Worm (Caenorhabditis elegans) whole organism, young adult: ENCODE measurements around the gene K03B4.9.

ENCODE experiments used
- B0019.2 ChIP-seq: fragments of 200-800 bp; sonication (Bioruptor generic); conservative IDR thresholded peaks from 2 replicates; pipeline ENCODE4 v1.3.6; 2022; ENCODE audit warnings: missing genetic modification reagents, missing genetic modification characterization, missing compliant biosample characterization
- C17E4.6 ChIP-seq: fragments of 200-800 bp; sonication (Bioruptor generic); IDR thresholded peaks from 2 replicates; pipeline ENCODE4 v1.3.6; 2022; ENCODE audit warnings: missing genetic modification reagents, missing genetic modification characterization, missing compliant biosample characterization
- D2030.7 ChIP-seq: fragments of 200-800 bp; sonication (Bioruptor generic); IDR thresholded peaks from 2 replicates; pipeline ENCODE4 v1.3.6; 2022; ENCODE audit warnings: missing genetic modification reagents, missing genetic modification characterization, missing compliant biosample characterization
- F33H1.4 ChIP-seq: fragments of 200-800 bp; sonication (Bioruptor generic); IDR thresholded peaks from 2 replicates; pipeline ENCODE4 v1.3.6; 2022; ENCODE audit warnings: missing genetic modification reagents, missing genetic modification characterization, missing compliant biosample characterization
- F37B4.10 ChIP-seq: fragments of 200-800 bp; sonication (Bioruptor generic); IDR thresholded peaks from 2 replicates; pipeline ENCODE4 v1.3.6; 2022; ENCODE audit warnings: missing genetic modification characterization, missing compliant biosample characterization
- T07F8.4 ChIP-seq: sonication (generic microtip); optimal IDR thresholded peaks from 2 replicates; lab custom pipeline; 2016; ENCODE audit warnings: mild to moderate bottlenecking, missing genetic modification characterization, moderate library complexity, missing compliant biosample characterization
- Y53G8AR.9 ChIP-seq: fragments of 200-800 bp; sonication (Bioruptor generic); conservative IDR thresholded peaks from 2 replicates; pipeline ENCODE4 v1.3.6; 2022; ENCODE audit warnings: missing genetic modification reagents, missing genetic modification characterization, missing compliant biosample characterization
- Y79H2A.3 ChIP-seq: fragments of 200-800 bp; sonication (Bioruptor generic); conservative IDR thresholded peaks from 2 replicates; pipeline ENCODE4 v1.3.6; 2022; ENCODE audit warnings: missing genetic modification reagents, missing genetic modification characterization, missing compliant biosample characterization
- aptf-2 ChIP-seq: fragments of 200-800 bp; sonication (Bioruptor generic); conservative IDR thresholded peaks from 2 replicates; pipeline ENCODE4 v1.3.6; 2022; ENCODE audit warnings: missing genetic modification reagents, missing genetic modification characterization, missing compliant biosample characterization
- athp-1 ChIP-seq: sonication (generic microtip); optimal IDR thresholded peaks from 2 replicates; lab custom pipeline; 2017; ENCODE audit warnings: mild to moderate bottlenecking, missing genetic modification characterization, missing compliant biosample characterization
- attf-6 ChIP-seq: fragments of 200-800 bp; sonication (Bioruptor generic); IDR thresholded peaks from 2 replicates; pipeline ENCODE4 v1.3.6; 2022; ENCODE audit warnings: missing genetic modification reagents, missing genetic modification characterization, missing compliant biosample characterization
- cebp-2 ChIP-seq: fragments of 200-800 bp; sonication (Bioruptor generic); IDR thresholded peaks from 2 replicates; pipeline ENCODE4 v1.3.6; 2022; ENCODE audit warnings: missing genetic modification characterization, missing compliant biosample characterization
- ceh-27 ChIP-seq: fragments of 200-800 bp; sonication (Bioruptor generic); optimal IDR thresholded peaks from 2 replicates; lab custom pipeline; 2018; ENCODE audit warnings: mild to moderate bottlenecking, missing genetic modification characterization, moderate library complexity, missing compliant biosample characterization
- ceh-91 ChIP-seq: fragments of 200-800 bp; sonication (Bioruptor generic); IDR thresholded peaks from 2 replicates; pipeline ENCODE4 v1.3.6; 2022; ENCODE audit warnings: missing genetic modification reagents, missing genetic modification characterization, missing compliant biosample characterization
- die-1 ChIP-seq: sonication (generic microtip); optimal IDR thresholded peaks from 2 replicates; lab custom pipeline; 2016; ENCODE audit warnings: missing genotype, mild to moderate bottlenecking, missing genetic modification characterization, missing compliant biosample characterization
- dox-1 ChIP-seq: fragments of 200-800 bp; sonication (Bioruptor generic); IDR thresholded peaks from 2 replicates; pipeline ENCODE4 v1.3.6; 2022; ENCODE audit warnings: missing genetic modification reagents, missing genetic modification characterization, missing compliant biosample characterization
- dpl-1 ChIP-seq: fragments of 150-350 bp; optimal IDR thresholded peaks from 2 replicates; lab custom pipeline; 2014; ENCODE audit warnings: missing biosample characterization, missing genetic modification reagents, missing genetic modification characterization
- efl-1 ChIP-seq: fragments of 150-350 bp; optimal IDR thresholded peaks from 2 replicates; lab custom pipeline; 2014; ENCODE audit warnings: missing biosample characterization, missing genetic modification reagents, missing genetic modification characterization
- ets-4 ChIP-seq: fragments of 200-800 bp; sonication (Bioruptor generic); optimal IDR thresholded peaks from 2 replicates; lab custom pipeline; 2018; ENCODE audit warnings: mild to moderate bottlenecking, missing genetic modification characterization, missing compliant biosample characterization
- fkh-3 ChIP-seq: sonication (generic microtip); optimal IDR thresholded peaks from 2 replicates; lab custom pipeline; 2016; ENCODE audit warnings: mild to moderate bottlenecking, missing genetic modification characterization, missing compliant biosample characterization
- hmg-1.2 ChIP-seq: fragments of 200-800 bp; sonication (Bioruptor generic); IDR thresholded peaks from 2 replicates; pipeline ENCODE4 v1.3.6; 2022; ENCODE audit warnings: missing genetic modification reagents, missing genetic modification characterization, missing compliant biosample characterization
- hsf-1 ChIP-seq: fragments of 200-800 bp; sonication (Bioruptor generic); IDR thresholded peaks from 2 replicates; pipeline ENCODE4 v1.3.6; 2022; ENCODE audit warnings: missing genetic modification reagents, missing genetic modification characterization, missing compliant biosample characterization
- lsl-1 ChIP-seq: fragments of 200-800 bp; sonication (Bioruptor generic); optimal IDR thresholded peaks from 2 replicates; lab custom pipeline; 2018; ENCODE audit warnings: mild to moderate bottlenecking, missing genetic modification characterization, moderate library complexity, missing compliant biosample characterization
- madf-6 ChIP-seq: fragments of 200-800 bp; sonication (Bioruptor generic); IDR thresholded peaks from 2 replicates; pipeline ENCODE4 v1.3.6; 2022; ENCODE audit warnings: missing genetic modification reagents, missing genetic modification characterization, missing compliant biosample characterization
- madf-8 ChIP-seq: fragments of 200-800 bp; sonication (Bioruptor generic); conservative IDR thresholded peaks from 2 replicates; pipeline ENCODE4 v1.3.6; 2022; ENCODE audit warnings: missing genetic modification reagents, missing genetic modification characterization, missing compliant biosample characterization
- nfya-2 ChIP-seq: fragments of 200-800 bp; sonication (Bioruptor generic); IDR thresholded peaks from 2 replicates; pipeline ENCODE4 v1.3.6; 2022; ENCODE audit warnings: missing genetic modification reagents, missing genetic modification characterization, missing compliant biosample characterization
- nhr-80 ChIP-seq: sonication (generic microtip); optimal IDR thresholded peaks from 2 replicates; lab custom pipeline; 2016; ENCODE audit warnings: missing genetic modification characterization, missing compliant biosample characterization
- rpc-1 ChIP-seq, 2 experiments: fragments of 150-350 bp in 1 of 2; sonication (generic microtip) in 1 of 2; optimal IDR thresholded peaks; 2 replicates each; lab custom pipeline; 2014 to 2018; ENCODE audit warnings: missing biosample characterization in 1 of 2, missing genetic modification characterization in 1 of 2, missing genetic modification reagents in 1 of 2, missing genotype in 1 of 2
- sdz-38 ChIP-seq: sonication (generic microtip); optimal IDR thresholded peaks from 2 replicates; lab custom pipeline; 2016; ENCODE audit warnings: missing genotype, missing genetic modification characterization, missing compliant biosample characterization
- snpc-1.3 ChIP-seq: sonication (generic microtip); optimal IDR thresholded peaks from 2 replicates; lab custom pipeline; 2017; ENCODE audit warnings: missing genetic modification characterization, mild to moderate bottlenecking, missing compliant biosample characterization, antibody characterized with exemption, moderate library complexity, missing genotype, missing genetic modification reagents; ENCODE audit not compliant: insufficient read depth
- sptf-2 ChIP-seq: fragments of 200-800 bp; sonication (Bioruptor generic); optimal IDR thresholded peaks from 2 replicates; lab custom pipeline; 2018; ENCODE audit warnings: mild to moderate bottlenecking, missing genetic modification characterization, missing compliant biosample characterization
- tbp1 ChIP-seq: fragments of 200-800 bp; sonication (Bioruptor generic); optimal IDR thresholded peaks from 2 replicates; lab custom pipeline; 2018; ENCODE audit warnings: mild to moderate bottlenecking, missing genetic modification characterization, missing compliant biosample characterization
- tbx-9 ChIP-seq: sonication (generic microtip); optimal IDR thresholded peaks from 2 replicates; lab custom pipeline; 2016; ENCODE audit warnings: borderline replicate concordance, missing genetic modification characterization, inconsistent platforms, missing compliant biosample characterization
- unc-62 ChIP-seq: fragments of 150-350 bp; optimal IDR thresholded peaks from 2 replicates; lab custom pipeline; 2014; ENCODE audit warnings: missing biosample characterization, missing genetic modification reagents, missing genetic modification characterization
- xnd-1 ChIP-seq: sonication (generic microtip); optimal IDR thresholded peaks from 2 replicates; lab custom pipeline; 2016; ENCODE audit warnings: missing genotype, missing genetic modification reagents, missing genetic modification characterization, missing compliant biosample characterization
- zfh-2 ChIP-seq: fragments of 200-800 bp; sonication (Bioruptor generic); conservative IDR thresholded peaks from 2 replicates; pipeline ENCODE4 v1.3.6; 2022; ENCODE audit warnings: missing genetic modification reagents, missing genetic modification characterization, missing compliant biosample characterization
- ztf-28 ChIP-seq: fragments of 200-800 bp; sonication (Bioruptor generic); IDR thresholded peaks from 2 replicates; pipeline ENCODE4 v1.3.6; 2022; ENCODE audit warnings: missing genetic modification reagents, missing genetic modification characterization, missing compliant biosample characterization

Gene K03B4.9

DNA sequence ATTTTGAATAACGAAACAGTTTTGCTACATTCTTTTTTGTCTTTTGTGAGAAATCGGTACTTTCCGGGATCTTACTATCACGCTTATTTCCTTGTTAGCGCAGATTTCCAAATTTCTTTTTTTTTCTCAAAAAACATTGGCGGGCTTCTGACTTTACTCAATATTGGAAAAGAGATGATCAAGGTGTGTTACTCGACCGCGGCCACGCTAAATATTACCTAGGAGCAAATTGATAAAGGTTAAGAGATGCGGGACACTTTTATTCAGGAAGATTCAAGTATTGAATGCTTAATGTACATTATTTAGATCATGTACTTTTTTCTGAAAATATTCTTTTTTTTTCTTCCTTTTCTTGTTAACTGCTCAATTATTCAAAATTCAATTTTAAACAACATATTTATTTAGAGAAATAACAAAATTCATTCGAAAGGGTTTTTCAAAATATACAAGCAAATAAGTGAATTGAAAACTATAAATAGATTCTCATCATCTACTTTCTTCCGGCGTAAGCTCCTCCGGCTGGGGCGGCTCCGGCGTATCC, 25.0 kb downstream of the K03B4.9 start:
- TF ChIP-seq zfh-2 (GFP tag; lab: Robert Waterston, UW), result no peak
- no peak for TF ChIP-seq nfya-2
- no peak for TF ChIP-seq F33H1.4
- no peak for TF ChIP-seq tbx-9 (tag; lab: Kevin White, UChicago)
- TF ChIP-seq Y53G8AR.9, result no peak
- TF ChIP-seq ets-4 (GFP tag; lab: Kevin White, UChicago), result no peak
- TF ChIP-seq aptf-2 (GFP tag; lab: Robert Waterston, UW), result no peak
- TF ChIP-seq nhr-80, result no peak
- no peak for TF ChIP-seq dpl-1
- TF ChIP-seq fkh-3 (tag; lab: Kevin White, UChicago), result no peak
- TF ChIP-seq T07F8.4 (tag; lab: Kevin White, UChicago), result no peak
- TF ChIP-seq ztf-28 (GFP tag; lab: Robert Waterston, UW), result no peak

DNA sequence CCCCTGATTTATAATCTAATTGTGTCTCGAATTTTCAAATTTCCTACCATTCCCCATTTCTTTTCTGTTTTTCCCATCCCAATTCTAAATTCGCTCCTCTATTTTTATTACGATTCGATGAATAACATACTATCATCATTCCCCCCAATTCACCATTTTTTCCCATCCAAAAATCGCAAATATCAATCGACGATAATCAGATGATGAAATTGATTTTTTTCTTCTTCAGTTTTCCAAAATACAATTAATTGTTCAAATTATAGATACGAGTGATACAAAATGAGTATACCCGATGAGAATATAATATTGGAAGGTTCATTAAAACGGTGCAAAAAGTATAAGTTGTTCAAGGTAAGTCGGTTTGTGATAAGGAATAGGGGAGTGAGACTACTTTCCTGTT, 29.7 kb downstream of the K03B4.9 start, which contains the start of gene soc-1:
Gene soc-1, plus strand, starts transcription at position 262 of the 400 bp plus-strand sequence.
- TF ChIP-seq T07F8.4 (tag; lab: Kevin White, UChicago) (no peak), die-1 (tag; lab: Kevin White, UChicago) (no peak), dox-1 (GFP tag; lab: Robert Waterston, UW) (no peak), B0019.2 (GFP tag; lab: Robert Waterston, UW) (no peak), Y79H2A.3 (GFP tag; lab: Robert Waterston, UW) (no peak), ceh-27 (no peak)

- no peak for TF ChIP-seq T07F8.4 (tag; lab: Kevin White, UChicago)
- TF ChIP-seq nhr-80, result peak; percentile 32
- TF ChIP-seq C17E4.6, result no peak
- TF ChIP-seq, all 124 proteins: peak for 1
Observed at ce11 chrV:4640501-4641150, 31.8 kb downstream of the K03B4.9 start.

DNA sequence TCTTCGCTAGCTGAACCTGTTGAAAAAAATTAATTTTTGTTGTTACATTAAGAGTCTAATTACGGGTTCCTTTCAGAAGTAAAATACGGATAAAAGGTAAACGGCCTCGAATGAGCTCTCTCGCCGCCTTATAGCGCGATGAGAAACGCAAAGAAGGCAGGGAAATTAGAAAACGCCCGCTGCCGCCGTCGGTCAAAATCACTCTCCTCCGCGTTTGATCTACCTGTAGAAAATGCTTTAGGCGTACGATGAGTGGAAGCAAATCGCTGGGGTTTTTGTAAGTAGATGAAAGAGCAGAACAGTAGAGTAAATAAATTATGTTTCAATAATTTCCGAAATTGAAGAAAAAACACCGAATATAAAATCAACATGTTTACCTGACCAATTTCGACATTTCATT, 35.2 kb downstream of the K03B4.9 start:
- TF ChIP-seq hsf-1, result 0 out of 2 replicates have a peak, but pooled peaks have one; percentile 10
- peak; percentile 41; the same call in 1 of the 2 replicates for TF ChIP-seq ceh-91 (GFP tag; lab: Robert Waterston, UW)
- TF ChIP-seq madf-6, result peak; percentile 88
- TF ChIP-seq sptf-2 (GFP tag; lab: Kevin White, UChicago), result no peak
- no peak for TF ChIP-seq unc-62 (GFP tag; lab: Kevin White, UChicago)
- TF ChIP-seq aptf-2 (GFP tag; lab: Robert Waterston, UW), result 0 out of 2 replicates have a peak, but pooled peaks have one; percentile 13
- TF ChIP-seq dpl-1, result peak; percentile 44
- TF ChIP-seq rpc-1 (optimal IDR thresholded peaks at IDR 0.05; lab: Kevin White, UChicago), result no peak
- no peak for TF ChIP-seq rpc-1 (tag; optimal IDR thresholded peaks at IDR 0.05; lab: Kevin White, UChicago)
- peak; percentile 75 for TF ChIP-seq madf-8 (GFP tag; lab: Robert Waterston, UW)
- TF ChIP-seq lsl-1 (GFP tag; lab: Kevin White, UChicago), result peak; percentile 36
- TF ChIP-seq tbp1 (GFP tag; lab: Kevin White, UChicago), result no peak
- TF ChIP-seq efl-1 (GFP tag; lab: Kevin White, UChicago), result peak; percentile 89
- TF ChIP-seq ztf-28 (GFP tag; lab: Robert Waterston, UW), result no peak
- TF ChIP-seq cebp-2 (GFP tag; lab: Robert Waterston, UW), result no peak
- TF ChIP-seq hmg-1.2 (GFP tag; lab: Robert Waterston, UW), result peak; percentile 26; the same call in 1 of the 2 replicates
- TF ChIP-seq attf-6, result no peak
- TF ChIP-seq sdz-38 (tag; lab: Kevin White, UChicago), result no peak
- TF ChIP-seq F37B4.10, result no peak
- TF ChIP-seq snpc-1.3, result no peak
- peak; percentile 49; the same call in 1 of the 2 replicates for TF ChIP-seq D2030.7 (GFP tag; lab: Robert Waterston, UW)
- peak; percentile 61 for TF ChIP-seq xnd-1 (tag; lab: Kevin White, UChicago)
- 0 out of 2 replicates have a peak, but pooled peaks have one; percentile 12 for TF ChIP-seq F33H1.4
- no peak for TF ChIP-seq athp-1 (tag; lab: Kevin White, UChicago)
